Fruit fly (Drosophila melanogaster) whole organism, embryonic: ENCODE measurements around the gene CG15047.

Experiments
- Aef1 ChIP-seq: fragments of 200-800 bp; sonication (Bioruptor generic); IDR thresholded peaks from 3 replicates; pipeline ENCODE4 v1.3.6; 2022; ENCODE audit warnings: missing biosample characterization, missing genetic modification characterization
- Bteb2 ChIP-seq: fragments of 200-800 bp; sonication (Bioruptor generic); optimal IDR thresholded peaks from 2 replicates; lab custom pipeline; 2016; ENCODE audit warnings: missing biosample characterization, missing genetic modification characterization
- C15 ChIP-seq: fragments of 200-800 bp; sonication (Bioruptor generic); IDR thresholded peaks from 3 replicates; pipeline ENCODE4 v1.3.6; 2022; ENCODE audit warnings: missing biosample characterization, missing genetic modification characterization
- CG12744 ChIP-seq: fragments of 200-800 bp; sonication (Bioruptor generic); optimal IDR thresholded peaks from 2 replicates; lab custom pipeline; 2016; ENCODE audit warnings: missing biosample characterization, missing genetic modification characterization
- CG12769 ChIP-seq: fragments of 200-800 bp; sonication (Bioruptor generic); optimal IDR thresholded peaks from 2 replicates; lab custom pipeline; 2019; ENCODE audit warnings: missing biosample characterization, mild to moderate bottlenecking, missing genetic modification characterization, moderate library complexity
- CG14014 ChIP-seq: fragments of 200-800 bp; sonication (Bioruptor generic); IDR thresholded peaks from 2 replicates; pipeline ENCODE4 v1.3.6; 2022; ENCODE audit warnings: missing biosample characterization, missing genetic modification characterization
- CG15269 ChIP-seq: fragments of 200-800 bp; sonication (Bioruptor generic); optimal IDR thresholded peaks from 2 replicates; lab custom pipeline; 2018; ENCODE audit warnings: missing biosample characterization, mild to moderate bottlenecking, missing genetic modification characterization, moderate library complexity
- CG18011 ChIP-seq: fragments of 200-800 bp; sonication (Bioruptor generic); optimal IDR thresholded peaks from 2 replicates; lab custom pipeline; 2017; ENCODE audit warnings: missing biosample characterization, missing genetic modification characterization, mild to moderate bottlenecking, moderate library complexity, missing genotype
- CG18599 ChIP-seq: fragments of 200-800 bp; sonication (Bioruptor generic); optimal IDR thresholded peaks from 3 replicates; lab custom pipeline; 2017; ENCODE audit warnings: missing biosample characterization, missing genetic modification characterization, mild to moderate bottlenecking, moderate library complexity, missing genetic modification reagents
- CG31365 ChIP-seq: fragments of 200-800 bp; sonication (Bioruptor generic); optimal IDR thresholded peaks from 2 replicates; lab custom pipeline; 2018; ENCODE audit warnings: missing biosample characterization, mild to moderate bottlenecking, missing genetic modification characterization
- CG31388 ChIP-seq: fragments of 200-800 bp; sonication (Bioruptor generic); optimal IDR thresholded peaks from 2 replicates; lab custom pipeline; 2016; ENCODE audit warnings: missing biosample characterization, missing genetic modification characterization
- CG4360 ChIP-seq: fragments of 200-800 bp; sonication (Bioruptor generic); IDR thresholded peaks from 2 replicates; pipeline ENCODE4 v1.3.6; 2022; ENCODE audit warnings: missing biosample characterization, missing genetic modification characterization
- CG4707 ChIP-seq: fragments of 200-800 bp; sonication (Bioruptor generic); optimal IDR thresholded peaks from 2 replicates; lab custom pipeline; 2018; ENCODE audit warnings: missing biosample characterization, mild to moderate bottlenecking, missing genetic modification characterization, moderate library complexity
- CG4820 ChIP-seq: fragments of 200-800 bp; sonication (Bioruptor generic); optimal IDR thresholded peaks from 3 replicates; lab custom pipeline; 2016; ENCODE audit warnings: missing biosample characterization, missing genetic modification characterization
- CG6272 ChIP-seq: fragments of 200-800 bp; sonication (Bioruptor generic); IDR thresholded peaks from 2 replicates; pipeline ENCODE4 v1.3.6; 2022; ENCODE audit warnings: missing biosample characterization, missing genetic modification characterization
- CG8359 ChIP-seq: fragments of 200-800 bp; sonication (Bioruptor generic); optimal IDR thresholded peaks from 2 replicates; lab custom pipeline; 2017; ENCODE audit warnings: missing biosample characterization, mild to moderate bottlenecking, missing genetic modification characterization, borderline replicate concordance
- CG8765 ChIP-seq: fragments of 200-800 bp; sonication (Bioruptor generic); IDR thresholded peaks from 2 replicates; pipeline ENCODE4 v1.3.6; 2022; ENCODE audit warnings: missing biosample characterization, missing genetic modification characterization
- CG9437 ChIP-seq: fragments of 200-800 bp; sonication (Bioruptor generic); optimal IDR thresholded peaks from 2 replicates; lab custom pipeline; 2018; ENCODE audit warnings: missing biosample characterization, mild to moderate bottlenecking, missing genetic modification characterization
- D19B ChIP-seq: fragments of 200-800 bp; sonication (Bioruptor generic); optimal IDR thresholded peaks from 2 replicates; lab custom pipeline; 2017; ENCODE audit warnings: missing biosample characterization, mild to moderate bottlenecking, missing genetic modification characterization
- Dip2 ChIP-seq: fragments of 200-800 bp; sonication (Bioruptor generic); IDR thresholded peaks from 2 replicates; pipeline ENCODE4 v1.3.6; 2022; ENCODE audit warnings: missing biosample characterization, missing genetic modification characterization
- Eip74EF ChIP-seq, 2 experiments: fragments of 200-800 bp in 1 of 2; fragments of >200 bp in 1 of 2; sonication (Bioruptor generic) in 1 of 2; optimal IDR thresholded peaks; 2 replicates each; lab custom pipeline; 2017 to 2019; ENCODE audit warnings: missing biosample characterization in 2 of 2, missing genetic modification characterization in 2 of 2, mild to moderate bottlenecking in 1 of 2, moderate library complexity in 1 of 2
- HLH3B ChIP-seq: fragments of 200-800 bp; sonication (Bioruptor generic); IDR thresholded peaks from 2 replicates; pipeline ENCODE4 v1.3.6; 2022; ENCODE audit warnings: missing biosample characterization, missing genetic modification characterization
- Jarid2 ChIP-seq: fragments of 200-800 bp; sonication (Bioruptor generic); optimal IDR thresholded peaks from 3 replicates; lab custom pipeline; 2017; ENCODE audit warnings: mild to moderate bottlenecking, missing biosample characterization, missing genetic modification reagents, missing genetic modification characterization
- Lpt ChIP-seq: fragments of >200 bp; optimal IDR thresholded peaks from 2 replicates; lab custom pipeline; 2018; ENCODE audit warnings: missing biosample characterization, missing genetic modification characterization
- Mad ChIP-seq: fragments of 200-800 bp; sonication (Bioruptor generic); optimal IDR thresholded peaks from 2 replicates; lab custom pipeline; 2016; ENCODE audit warnings: missing biosample characterization, missing genetic modification characterization
- Mrtf ChIP-seq: fragments of 200-800 bp; sonication (Bioruptor generic); IDR thresholded peaks from 3 replicates; pipeline ENCODE4 v1.3.6; 2022; ENCODE audit warnings: missing biosample characterization, missing genetic modification characterization
- NC2α ChIP-seq: fragments of 200-800 bp; sonication (Bioruptor generic); optimal IDR thresholded peaks from 2 replicates; lab custom pipeline; 2016; ENCODE audit warnings: missing biosample characterization, missing genetic modification characterization
- NC2β ChIP-seq: fragments of 200-800 bp; sonication (Bioruptor generic); optimal IDR thresholded peaks from 2 replicates; lab custom pipeline; 2016; ENCODE audit warnings: missing biosample characterization, missing genetic modification characterization
- Ptx1 ChIP-seq: fragments of 200-800 bp; sonication (Bioruptor generic); IDR thresholded peaks from 2 replicates; pipeline ENCODE4 v1.3.6; 2022; ENCODE audit warnings: missing biosample characterization, missing genetic modification characterization
- Rfx ChIP-seq: fragments of 200-800 bp; sonication (Bioruptor generic); IDR thresholded peaks from 2 replicates; pipeline ENCODE4 v1.3.6; 2022; ENCODE audit warnings: missing biosample characterization, missing genetic modification characterization
- Spps ChIP-seq: fragments of 200-800 bp; sonication (Bioruptor generic); optimal IDR thresholded peaks from 2 replicates; lab custom pipeline; 2018; ENCODE audit warnings: missing biosample characterization, mild to moderate bottlenecking, missing genetic modification characterization
- bab2 ChIP-seq: fragments of 200-800 bp; sonication (Bioruptor generic); optimal IDR thresholded peaks from 2 replicates; lab custom pipeline; 2016; ENCODE audit warnings: missing biosample characterization, missing genetic modification characterization
- bowl ChIP-seq: fragments of 200-800 bp; sonication (Bioruptor generic); IDR thresholded peaks from 2 replicates; pipeline ENCODE4 v1.3.6; 2022; ENCODE audit warnings: missing biosample characterization, missing genetic modification characterization
- crc ChIP-seq: fragments of 200-800 bp; sonication (Bioruptor generic); optimal IDR thresholded peaks from 2 replicates; lab custom pipeline; 2016; ENCODE audit warnings: missing biosample characterization, missing genetic modification characterization
- disco-r ChIP-seq: fragments of 200-800 bp; sonication (Bioruptor generic); optimal IDR thresholded peaks from 2 replicates; lab custom pipeline; 2016; ENCODE audit warnings: missing biosample characterization, missing genetic modification characterization
- esg ChIP-seq: fragments of 200-800 bp; sonication (Bioruptor generic); conservative IDR thresholded peaks from 2 replicates; pipeline ENCODE4 v1.3.6; 2022; ENCODE audit warnings: missing biosample characterization, missing genetic modification characterization
- fru ChIP-seq: fragments of >200 bp; optimal IDR thresholded peaks from 2 replicates; lab custom pipeline; 2017
- gt ChIP-seq: fragments of 200-800 bp; sonication (Bioruptor generic); IDR thresholded peaks from 2 replicates; pipeline ENCODE4 v1.3.6; 2022; ENCODE audit warnings: missing biosample characterization, missing genetic modification characterization
- hkb ChIP-seq, 2 experiments: fragments of 200-800 bp in 1 of 2; fragments of >200 bp in 1 of 2; sonication (Bioruptor generic) in 1 of 2; IDR thresholded peaks in 1 of 2; optimal IDR thresholded peaks in 1 of 2; 2 replicates each; pipeline versions ENCODE4 v1.3.6 to Lab custom; 2017 to 2022; ENCODE audit warnings: missing biosample characterization in 1 of 2, missing genetic modification characterization in 1 of 2
- kni ChIP-seq: fragments of 200-800 bp; sonication (Bioruptor generic); optimal IDR thresholded peaks from 3 replicates; lab custom pipeline; 2017; ENCODE audit warnings: mild to moderate bottlenecking, missing biosample characterization, missing genetic modification reagents, missing genetic modification characterization
- maf-S ChIP-seq: fragments of 200-800 bp; sonication (Bioruptor generic); optimal IDR thresholded peaks from 2 replicates; lab custom pipeline; 2016; ENCODE audit warnings: missing biosample characterization, missing genetic modification characterization
- pfk ChIP-seq: fragments of 200-800 bp; sonication (Bioruptor generic); optimal IDR thresholded peaks from 2 replicates; lab custom pipeline; 2018; ENCODE audit warnings: missing biosample characterization, mild to moderate bottlenecking, missing genetic modification characterization, moderate library complexity
- prd ChIP-seq, 3 experiments: fragments of >200 bp in 2 of 3; fragments of 200-800 bp in 1 of 3; sonication (Bioruptor generic) in 1 of 3; optimal IDR thresholded peaks in 2 of 3; IDR thresholded peaks in 1 of 3; 2 replicates in 2 of 3; 3 replicates in 1 of 3; pipeline versions ENCODE4 v1.3.6 to Lab custom; 2017 to 2022; ENCODE audit warnings: missing biosample characterization in 1 of 3, missing genetic modification characterization in 1 of 3
- pzg ChIP-seq: fragments of 200-800 bp; sonication (Bioruptor generic); optimal IDR thresholded peaks from 3 replicates; lab custom pipeline; 2018; ENCODE audit warnings: missing biosample characterization, mild to moderate bottlenecking, missing genetic modification characterization, moderate library complexity
- repo ChIP-seq: fragments of 200-800 bp; sonication (Bioruptor generic); optimal IDR thresholded peaks from 2 replicates; lab custom pipeline; 2016; ENCODE audit warnings: missing biosample characterization, missing genetic modification characterization
- sc ChIP-seq, 3 experiments: fragments of >200 bp in 2 of 3; fragments of 200-800 bp in 1 of 3; sonication (Bioruptor generic) in 1 of 3; optimal IDR thresholded peaks; 2 replicates in 2 of 3; 3 replicates in 1 of 3; lab custom pipeline; 2017; ENCODE audit warnings: mild to moderate bottlenecking in 1 of 3, missing biosample characterization in 1 of 3, missing genetic modification characterization in 1 of 3, missing genetic modification reagents in 1 of 3
- tna ChIP-seq: fragments of 200-800 bp; sonication (Bioruptor generic); IDR thresholded peaks from 2 replicates; pipeline ENCODE4 v1.3.6; 2022; ENCODE audit warnings: missing biosample characterization, missing genetic modification characterization; ENCODE audit not compliant: partially characterized antibody
- z ChIP-seq: fragments of 200-800 bp; sonication (Bioruptor generic); IDR thresholded peaks from 3 replicates; pipeline ENCODE4 v1.3.6; 2022; ENCODE audit warnings: missing biosample characterization, missing genetic modification characterization
- zfh1 ChIP-seq: fragments of 200-800 bp; sonication (Bioruptor generic); IDR thresholded peaks from 3 replicates; pipeline ENCODE4 v1.3.6; 2022; ENCODE audit warnings: missing biosample characterization, missing genetic modification characterization

Gene CG15047

DNA sequence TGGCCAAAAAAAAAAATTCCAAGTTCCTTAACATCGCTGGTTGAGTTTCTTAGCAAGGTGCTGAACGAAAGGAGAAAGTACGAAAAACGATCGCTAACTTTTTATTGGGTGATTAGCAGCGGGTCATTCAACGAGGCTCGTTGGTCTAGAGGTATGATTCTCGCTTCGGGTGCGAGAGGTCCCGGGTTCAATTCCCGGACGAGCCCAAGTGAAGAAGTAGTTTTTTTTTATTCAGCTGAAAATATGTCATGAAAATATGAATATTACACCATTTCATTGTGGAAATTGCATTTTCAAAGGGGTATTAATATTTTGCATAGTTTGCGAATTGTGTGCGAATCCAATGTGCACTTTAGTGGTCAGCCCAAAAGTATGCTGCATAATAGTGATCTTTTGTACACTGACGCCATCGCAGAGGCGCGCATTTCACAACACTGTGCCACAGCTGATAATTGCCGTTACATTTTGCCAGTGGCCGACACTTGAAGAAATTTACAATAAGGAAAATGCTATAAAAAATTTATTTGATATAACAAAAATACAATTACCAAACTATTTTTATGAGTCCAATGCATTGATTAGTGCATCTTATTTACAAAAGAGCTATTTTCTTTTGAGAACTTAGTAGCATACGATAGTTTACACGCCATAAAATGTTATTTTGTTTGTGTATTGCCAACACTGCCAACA lies 37.3 kb downstream of the CG15047 start (continued):
- no peak for TF ChIP-seq Mrtf (GFP tag; lab: Robert Waterston, UW)
- TF ChIP-seq CG15269 (tag; lab: Kevin White, UChicago), result no peak
- TF ChIP-seq pfk (GFP tag; lab: Kevin White, UChicago), result no peak
- TF ChIP-seq zfh1 (GFP tag; lab: Robert Waterston, UW), result peak; percentile 30; the same call in 1 of the 3 replicates
- no peak for TF ChIP-seq C15 (GFP tag; lab: Robert Waterston, UW)
- TF ChIP-seq Spps (tag; lab: Kevin White, UChicago), result no peak
- TF ChIP-seq Aef1 (GFP tag; lab: Robert Waterston, UW), result peak; percentile 28; the same call in 2 of the 3 replicates
- no peak for TF ChIP-seq CG4360
- TF ChIP-seq CG6272 (GFP tag; lab: Robert Waterston, UW), result no peak
- TF ChIP-seq Lpt (GFP tag; lab: Kevin White, UChicago), result no peak
- TF ChIP-seq CG4820 (GFP tag; lab: Kevin White, UChicago), result no peak
- TF ChIP-seq CG4707, result no peak
- no peak for TF ChIP-seq CG31365 (tag; lab: Kevin White, UChicago)
- no peak for TF ChIP-seq kni
- TF ChIP-seq prd (optimal IDR thresholded peaks at IDR 0.05; lab: Kevin White, UChicago), result no peak
- TF ChIP-seq prd (GFP tag; IDR thresholded peaks at IDR 0.05; lab: Robert Waterston, UW), result peak; percentile 46; the same call in 1 of the 3 replicates
- TF ChIP-seq Jarid2 (GFP tag; lab: Kevin White, UChicago), result no peak
- peak; percentile 45; the same call in 1 of the 2 replicates for TF ChIP-seq Ptx1 (GFP tag; lab: Robert Waterston, UW)
- no peak for TF ChIP-seq repo (GFP tag; lab: Kevin White, UChicago)
- no peak for TF ChIP-seq fru
- TF ChIP-seq sc (optimal IDR thresholded peaks at IDR 0.05; lab: Kevin White, UChicago), result no peak
- no peak for TF ChIP-seq sc (GFP tag; optimal IDR thresholded peaks at IDR 0.05; lab: Kevin White, UChicago)
- TF ChIP-seq CG8765 (GFP tag; lab: Robert Waterston, UW), result no peak
- no peak for TF ChIP-seq Bteb2 (GFP tag; lab: Kevin White, UChicago)
- no peak for TF ChIP-seq HLH3B (GFP tag; lab: Robert Waterston, UW)
- no peak for TF ChIP-seq NC2β
- TF ChIP-seq Dip2 (GFP tag; lab: Robert Waterston, UW), result no peak
- no peak for TF ChIP-seq tna (GFP tag; lab: Robert Waterston, UW)
- no peak for TF ChIP-seq CG9437 (GFP tag; lab: Kevin White, UChicago)
- TF ChIP-seq D19B (GFP tag; lab: Kevin White, UChicago), result no peak
- no peak for TF ChIP-seq disco-r
- TF ChIP-seq hkb (optimal IDR thresholded peaks at IDR 0.05; lab: Kevin White, UChicago), result no peak
- peak; percentile 46; the same call in 1 of the 2 replicates for TF ChIP-seq hkb (GFP tag; IDR thresholded peaks at IDR 0.05; lab: Robert Waterston, UW)
- no peak for TF ChIP-seq CG8359
- TF ChIP-seq CG12769, result no peak
- no peak for TF ChIP-seq crc (GFP tag; lab: Kevin White, UChicago)
- no peak for TF ChIP-seq CG18011 (GFP tag; lab: Kevin White, UChicago)
- no peak for TF ChIP-seq CG31388
- TF ChIP-seq CG12744, result no peak
- TF ChIP-seq NC2α, result no peak
- no peak for TF ChIP-seq Mad (GFP tag; lab: Kevin White, UChicago)
- TF ChIP-seq esg (GFP tag; lab: Robert Waterston, UW), result peak; percentile 35
- TF ChIP-seq CG14014, result peak; percentile 54; the same call in 1 of the 2 replicates
- TF ChIP-seq CG18599 (GFP tag; lab: Kevin White, UChicago), result no peak
- TF ChIP-seq gt (GFP tag; lab: Robert Waterston, UW), result no peak
- TF ChIP-seq bowl (GFP tag; lab: Robert Waterston, UW), result no peak
- no peak for TF ChIP-seq pzg (GFP tag; lab: Kevin White, UChicago)
- no peak for TF ChIP-seq bab2 (GFP tag; lab: Kevin White, UChicago)
- no peak for TF ChIP-seq z
- no peak for TF ChIP-seq maf-S (GFP tag; lab: Kevin White, UChicago)
- 0 out of 2 replicates have a peak, but pooled peaks have one; percentile 17 for TF ChIP-seq Rfx (GFP tag; lab: Robert Waterston, UW)
- TF ChIP-seq Eip74EF (GFP tag; optimal IDR thresholded peaks at IDR 0.05; lab: Kevin White, UChicago), result no peak
